Fruit fly (Drosophila melanogaster) whole organism, embryonic: Measurements from ENCODE around the gene Ankrd49.

Experiments
- Asciz ChIP-seq: fragments of 200-800 bp; sonication (Bioruptor generic); optimal IDR thresholded peaks from 2 replicates; lab custom pipeline; 2017; ENCODE audit warnings: missing biosample characterization, mild to moderate bottlenecking, missing genetic modification characterization, missing genetic modification reagents
- CG1024 ChIP-seq: fragments of 200-800 bp; sonication (Bioruptor generic); IDR thresholded peaks from 2 replicates; pipeline ENCODE4 v1.3.6; 2022; ENCODE audit warnings: missing biosample characterization, missing genetic modification characterization
- CG10267 ChIP-seq: fragments of 200-800 bp; sonication (Bioruptor generic); optimal IDR thresholded peaks from 2 replicates; lab custom pipeline; 2018; ENCODE audit warnings: missing biosample characterization, mild to moderate bottlenecking, missing genetic modification characterization, moderate library complexity
- CG10366 ChIP-seq: fragments of 200-800 bp; sonication (Bioruptor generic); IDR thresholded peaks from 2 replicates; pipeline ENCODE4 v1.3.6; 2022; ENCODE audit warnings: missing biosample characterization, missing genetic modification characterization
- CG11247 ChIP-seq: fragments of 200-800 bp; sonication (Bioruptor generic); IDR thresholded peaks from 2 replicates; pipeline ENCODE4 v1.3.6; 2022; ENCODE audit warnings: missing biosample characterization, missing genetic modification characterization
- CG13424 ChIP-seq: fragments of 200-800 bp; sonication (Bioruptor generic); optimal IDR thresholded peaks from 2 replicates; lab custom pipeline; 2019; ENCODE audit warnings: missing biosample characterization, mild to moderate bottlenecking, missing genetic modification characterization, moderate library complexity
- CG14860 ChIP-seq: fragments of 200-800 bp; sonication (Bioruptor generic); IDR thresholded peaks from 3 replicates; pipeline ENCODE4 v1.3.6; 2022; ENCODE audit warnings: missing biosample characterization, missing genetic modification characterization; ENCODE audit not compliant: partially characterized antibody
- CG15514 ChIP-seq: fragments of 200-800 bp; sonication (Bioruptor generic); optimal IDR thresholded peaks from 3 replicates; lab custom pipeline; 2017; ENCODE audit warnings: missing biosample characterization, missing genetic modification characterization, mild to moderate bottlenecking, moderate library complexity, missing genetic modification reagents
- CG15601 ChIP-seq: fragments of 200-800 bp; sonication (Bioruptor generic); optimal IDR thresholded peaks from 3 replicates; lab custom pipeline; 2019; ENCODE audit warnings: missing biosample characterization, mild to moderate bottlenecking, missing genetic modification characterization, moderate library complexity
- CG1603 ChIP-seq: fragments of 200-800 bp; sonication (Bioruptor generic); optimal IDR thresholded peaks from 2 replicates; lab custom pipeline; 2019; ENCODE audit warnings: missing biosample characterization, mild to moderate bottlenecking, missing genetic modification characterization, moderate library complexity
- CG1647 ChIP-seq: fragments of 200-800 bp; sonication (Bioruptor generic); optimal IDR thresholded peaks from 3 replicates; lab custom pipeline; 2016; ENCODE audit warnings: missing biosample characterization, missing genetic modification characterization
- CG16813 ChIP-seq: fragments of 200-800 bp; sonication (Bioruptor generic); IDR thresholded peaks from 3 replicates; pipeline ENCODE4 v1.3.6; 2022; ENCODE audit warnings: missing biosample characterization, missing genetic modification characterization; ENCODE audit not compliant: partially characterized antibody
- CG1832 ChIP-seq: fragments of 200-800 bp; sonication (Bioruptor generic); optimal IDR thresholded peaks from 2 replicates; lab custom pipeline; 2017; ENCODE audit warnings: missing biosample characterization, mild to moderate bottlenecking, missing genetic modification characterization, inconsistent platforms
- CG31365 ChIP-seq: fragments of 200-800 bp; sonication (Bioruptor generic); optimal IDR thresholded peaks from 2 replicates; lab custom pipeline; 2018; ENCODE audit warnings: missing biosample characterization, mild to moderate bottlenecking, missing genetic modification characterization
- CG32767 ChIP-seq: fragments of 200-800 bp; sonication (Bioruptor generic); IDR thresholded peaks from 2 replicates; pipeline ENCODE4 v1.3.6; 2022; ENCODE audit warnings: missing biosample characterization, missing genetic modification characterization
- CG33213 ChIP-seq: fragments of 200-800 bp; sonication (Bioruptor generic); optimal IDR thresholded peaks from 3 replicates; lab custom pipeline; 2016; ENCODE audit warnings: missing biosample characterization, missing genetic modification characterization
- CG3407 ChIP-seq: fragments of 200-800 bp; sonication (Bioruptor generic); optimal IDR thresholded peaks from 2 replicates; lab custom pipeline; 2018; ENCODE audit warnings: missing biosample characterization, mild to moderate bottlenecking, missing genetic modification characterization
- CG34376 ChIP-seq: fragments of 200-800 bp; sonication (Bioruptor generic); optimal IDR thresholded peaks from 2 replicates; lab custom pipeline; 2018; ENCODE audit warnings: missing biosample characterization, mild to moderate bottlenecking, missing genetic modification characterization
- CG4328 ChIP-seq: fragments of 200-800 bp; sonication (Bioruptor generic); optimal IDR thresholded peaks from 3 replicates; lab custom pipeline; 2017; ENCODE audit warnings: missing biosample characterization, missing genetic modification reagents, missing genetic modification characterization
- CG6272 ChIP-seq: fragments of 200-800 bp; sonication (Bioruptor generic); IDR thresholded peaks from 2 replicates; pipeline ENCODE4 v1.3.6; 2022; ENCODE audit warnings: missing biosample characterization, missing genetic modification characterization
- CG6689 ChIP-seq: fragments of 200-800 bp; sonication (Bioruptor generic); IDR thresholded peaks from 2 replicates; pipeline ENCODE4 v1.3.6; 2022; ENCODE audit warnings: missing biosample characterization, missing genetic modification characterization
- CTCF ChIP-seq: fragments of 200-800 bp; sonication (Bioruptor generic); optimal IDR thresholded peaks from 2 replicates; lab custom pipeline; 2017; ENCODE audit warnings: missing biosample characterization, mild to moderate bottlenecking, missing genetic modification characterization, moderate library complexity
- Camta ChIP-seq: fragments of 200-800 bp; sonication (Bioruptor generic); optimal IDR thresholded peaks from 2 replicates; lab custom pipeline; 2016; ENCODE audit warnings: missing biosample characterization, missing genetic modification characterization
- Dip3 ChIP-seq: fragments of 200-800 bp; sonication (Bioruptor generic); optimal IDR thresholded peaks from 3 replicates; lab custom pipeline; 2016; ENCODE audit warnings: missing biosample characterization, missing genetic modification characterization
- Doc2 ChIP-seq: fragments of 200-800 bp; sonication (Bioruptor generic); IDR thresholded peaks from 2 replicates; pipeline ENCODE4 v1.3.6; 2022; ENCODE audit warnings: missing biosample characterization, missing genetic modification characterization
- Dp ChIP-seq: fragments of 200-800 bp; sonication (Bioruptor generic); optimal IDR thresholded peaks from 2 replicates; lab custom pipeline; 2018; ENCODE audit warnings: missing biosample characterization, mild to moderate bottlenecking, missing genetic modification characterization, moderate library complexity
- GATAe ChIP-seq: fragments of 200-800 bp; sonication (Bioruptor generic); conservative IDR thresholded peaks from 2 replicates; pipeline ENCODE4 v1.3.6; 2022; ENCODE audit warnings: missing biosample characterization, missing genetic modification characterization
- Hr51 ChIP-seq, 2 experiments: fragments of 200-800 bp; sonication (Bioruptor generic); optimal IDR thresholded peaks; 2 replicates in 1 of 2; 3 replicates in 1 of 2; lab custom pipeline; 2016 to 2018; ENCODE audit warnings: missing biosample characterization in 2 of 2, missing genetic modification characterization in 2 of 2, mild to moderate bottlenecking in 1 of 2, moderate library complexity in 1 of 2
- NC2α ChIP-seq: fragments of 200-800 bp; sonication (Bioruptor generic); optimal IDR thresholded peaks from 2 replicates; lab custom pipeline; 2016; ENCODE audit warnings: missing biosample characterization, missing genetic modification characterization
- NC2β ChIP-seq: fragments of 200-800 bp; sonication (Bioruptor generic); optimal IDR thresholded peaks from 2 replicates; lab custom pipeline; 2016; ENCODE audit warnings: missing biosample characterization, missing genetic modification characterization
- Oli ChIP-seq: fragments of 200-800 bp; sonication (Bioruptor generic); optimal IDR thresholded peaks from 2 replicates; lab custom pipeline; 2018; ENCODE audit warnings: missing biosample characterization, mild to moderate bottlenecking, missing genetic modification characterization, moderate library complexity
- Ptx1 ChIP-seq: fragments of 200-800 bp; sonication (Bioruptor generic); IDR thresholded peaks from 2 replicates; pipeline ENCODE4 v1.3.6; 2022; ENCODE audit warnings: missing biosample characterization, missing genetic modification characterization
- Six4 ChIP-seq: fragments of 200-800 bp; sonication (Bioruptor generic); optimal IDR thresholded peaks from 2 replicates; lab custom pipeline; 2016; ENCODE audit warnings: missing biosample characterization, missing genetic modification characterization
- amos ChIP-seq: fragments of 200-800 bp; sonication (Bioruptor generic); IDR thresholded peaks from 2 replicates; pipeline ENCODE4 v1.3.6; 2022; ENCODE audit warnings: missing biosample characterization, missing genetic modification characterization; ENCODE audit not compliant: partially characterized antibody
- bcd ChIP-seq: fragments of 200-800 bp; sonication (Bioruptor generic); optimal IDR thresholded peaks from 2 replicates; lab custom pipeline; 2017; ENCODE audit warnings: missing biosample characterization, mild to moderate bottlenecking, missing genetic modification characterization
- chn ChIP-seq: fragments of 200-800 bp; sonication (Bioruptor generic); optimal IDR thresholded peaks from 2 replicates; lab custom pipeline; 2016; ENCODE audit warnings: missing biosample characterization, missing genetic modification characterization
- disco-r ChIP-seq: fragments of 200-800 bp; sonication (Bioruptor generic); optimal IDR thresholded peaks from 2 replicates; lab custom pipeline; 2016; ENCODE audit warnings: missing biosample characterization, missing genetic modification characterization
- emc ChIP-seq: fragments of 200-800 bp; sonication (Bioruptor generic); optimal IDR thresholded peaks from 2 replicates; lab custom pipeline; 2016; ENCODE audit warnings: missing biosample characterization, missing genetic modification characterization
- ham ChIP-seq: fragments of 200-800 bp; sonication (Bioruptor generic); IDR thresholded peaks from 2 replicates; pipeline ENCODE4 v1.3.6; 2022; ENCODE audit warnings: missing biosample characterization, missing genetic modification characterization
- hbn ChIP-seq: fragments of 200-800 bp; sonication (Bioruptor generic); IDR thresholded peaks from 2 replicates; pipeline ENCODE4 v1.3.6; 2022; ENCODE audit warnings: missing biosample characterization, missing genetic modification characterization; ENCODE audit not compliant: partially characterized antibody
- hkb ChIP-seq, 2 experiments: fragments of 200-800 bp in 1 of 2; fragments of >200 bp in 1 of 2; sonication (Bioruptor generic) in 1 of 2; IDR thresholded peaks in 1 of 2; optimal IDR thresholded peaks in 1 of 2; 2 replicates each; pipeline versions ENCODE4 v1.3.6 to Lab custom; 2017 to 2022; ENCODE audit warnings: missing biosample characterization in 1 of 2, missing genetic modification characterization in 1 of 2
- jumu ChIP-seq: fragments of 200-800 bp; sonication (Bioruptor generic); optimal IDR thresholded peaks from 3 replicates; lab custom pipeline; 2016; ENCODE audit warnings: missing biosample characterization, missing genetic modification characterization
- knrl ChIP-seq: fragments of 200-800 bp; sonication (Bioruptor generic); IDR thresholded peaks from 3 replicates; pipeline ENCODE4 v1.3.6; 2022; ENCODE audit warnings: missing biosample characterization, missing genetic modification characterization; ENCODE audit not compliant: partially characterized antibody
- pita ChIP-seq: fragments of 200-800 bp; sonication (Bioruptor generic); optimal IDR thresholded peaks from 2 replicates; lab custom pipeline; 2017; ENCODE audit warnings: missing biosample characterization, mild to moderate bottlenecking, missing genetic modification characterization
- pum ChIP-seq: fragments of 200-800 bp; sonication (Bioruptor generic); optimal IDR thresholded peaks from 2 replicates; lab custom pipeline; 2016; ENCODE audit warnings: missing biosample characterization, missing genetic modification characterization
- schlank ChIP-seq: fragments of 200-800 bp; sonication (Bioruptor generic); optimal IDR thresholded peaks from 2 replicates; lab custom pipeline; 2018; ENCODE audit warnings: missing biosample characterization, mild to moderate bottlenecking, missing genetic modification characterization
- sob ChIP-seq: fragments of 200-800 bp; sonication (Bioruptor generic); IDR thresholded peaks from 2 replicates; pipeline ENCODE4 v1.3.6; 2022; ENCODE audit warnings: missing biosample characterization, missing genetic modification characterization
- sr ChIP-seq: fragments of 200-800 bp; sonication (Bioruptor generic); IDR thresholded peaks from 3 replicates; pipeline ENCODE4 v1.3.6; 2022; ENCODE audit warnings: missing biosample characterization, missing genetic modification characterization
- vfl ChIP-seq: fragments of 200-800 bp; sonication (Bioruptor generic); optimal IDR thresholded peaks from 2 replicates; lab custom pipeline; 2016; ENCODE audit warnings: missing biosample characterization, missing genetic modification characterization
- zfh2 ChIP-seq: fragments of 200-800 bp; sonication (Bioruptor generic); optimal IDR thresholded peaks from 2 replicates; lab custom pipeline; 2016; ENCODE audit warnings: missing biosample characterization, missing genetic modification characterization

Gene Ankrd49

dm6 chr2L:15039309-15039772 lies 32.1 kb upstream of the Ankrd49 start (continued):
- TF ChIP-seq amos (GFP tag; lab: Robert Waterston, UW) = peak; percentile 94
- no peak for TF ChIP-seq CG6689
- peak; percentile 52 for TF ChIP-seq Ptx1 (GFP tag; lab: Robert Waterston, UW)
- TF ChIP-seq vfl (GFP tag; lab: Kevin White, UChicago) = peak; percentile 26
- TF ChIP-seq Dip3 (GFP tag; lab: Kevin White, UChicago) = peak; percentile 37
- TF ChIP-seq sob (GFP tag; lab: Robert Waterston, UW) = no peak
- TF ChIP-seq CG11247 = peak; percentile 45; the same call in 1 of the 2 replicates
- TF ChIP-seq GATAe (GFP tag; lab: Robert Waterston, UW) = no peak
- TF ChIP-seq CG10366 (GFP tag; lab: Robert Waterston, UW) = 0 out of 2 replicates have a peak, but pooled peaks have one; percentile 15
- TF ChIP-seq emc = no peak
- peak; percentile 25 for TF ChIP-seq Dp (GFP tag; lab: Kevin White, UChicago)
- TF ChIP-seq ham (GFP tag; lab: Robert Waterston, UW) = no peak
- peak; percentile 40 for TF ChIP-seq hkb (optimal IDR thresholded peaks at IDR 0.05; lab: Kevin White, UChicago)
- TF ChIP-seq hkb (GFP tag; IDR thresholded peaks at IDR 0.05; lab: Robert Waterston, UW) = no peak
- no peak for TF ChIP-seq Oli (tag; lab: Kevin White, UChicago)
- no peak for TF ChIP-seq sr (GFP tag; lab: Robert Waterston, UW)
- TF ChIP-seq NC2β (GFP tag; lab: Kevin White, UChicago) = peak; percentile 13
- 0 out of 2 replicates have a peak, but pooled peaks have one; percentile 9 for TF ChIP-seq CG1024 (GFP tag; lab: Robert Waterston, UW)
- TF ChIP-seq CG1647 (GFP tag; lab: Kevin White, UChicago) = peak; percentile 48
- TF ChIP-seq CG15601 (tag; lab: Kevin White, UChicago) = peak; percentile 32
- no peak for TF ChIP-seq CTCF (GFP tag; lab: Kevin White, UChicago)
- TF ChIP-seq jumu = no peak
- peak; percentile 92 for TF ChIP-seq CG16813 (GFP tag; lab: Robert Waterston, UW)
- TF ChIP-seq zfh2 (GFP tag; lab: Kevin White, UChicago) = peak; percentile 67
- no peak for TF ChIP-seq CG13424 (tag; lab: Kevin White, UChicago)
- peak; percentile 85 for TF ChIP-seq knrl (GFP tag; lab: Robert Waterston, UW)
- TF ChIP-seq chn (GFP tag; lab: Kevin White, UChicago) = peak; percentile 47
- peak; percentile 55; the same call in 1 of the 2 replicates for TF ChIP-seq CG6272
- peak; percentile 15 for TF ChIP-seq Camta (GFP tag; lab: Kevin White, UChicago)
- peak; percentile 65 for TF ChIP-seq hbn (GFP tag; lab: Robert Waterston, UW)
- no peak for TF ChIP-seq Asciz (GFP tag; lab: Kevin White, UChicago)
- no peak for TF ChIP-seq CG3407 (GFP tag; lab: Kevin White, UChicago)
- no peak for TF ChIP-seq schlank
- no peak for TF ChIP-seq CG1603 (tag; lab: Kevin White, UChicago)
- TF ChIP-seq disco-r (GFP tag; lab: Kevin White, UChicago) = no peak
- TF ChIP-seq pita (GFP tag; lab: Kevin White, UChicago) = no peak
- no peak for TF ChIP-seq Doc2 (GFP tag; lab: Robert Waterston, UW)
- peak; percentile 23 for TF ChIP-seq pum (GFP tag; lab: Kevin White, UChicago)
- TF ChIP-seq CG10267 = peak; percentile 92
- no peak for TF ChIP-seq Six4 (GFP tag; lab: Kevin White, UChicago)
- TF ChIP-seq CG31365 (tag; lab: Kevin White, UChicago) = peak; percentile 28
- peak; percentile 78 for TF ChIP-seq CG14860 (GFP tag; lab: Robert Waterston, UW)
- peak; percentile 58 for TF ChIP-seq CG15514 (GFP tag; lab: Kevin White, UChicago)
- TF ChIP-seq CG34376 (GFP tag; lab: Kevin White, UChicago) = peak; percentile 8
- TF ChIP-seq CG1832 (GFP tag; lab: Kevin White, UChicago) = no peak
- TF ChIP-seq bcd = peak; percentile 55
- 0 out of 2 replicates have a peak, but pooled peaks have one; percentile 8 for TF ChIP-seq CG32767 (GFP tag; lab: Robert Waterston, UW)
- no peak for TF ChIP-seq CG4328 (GFP tag; lab: Kevin White, UChicago)
- no peak for TF ChIP-seq NC2α
- peak in 1 of 2 experiments; percentile 51 for TF ChIP-seq Hr51 (GFP tag; optimal IDR thresholded peaks at IDR 0.05; lab: Kevin White, UChicago)
- TF ChIP-seq CG33213 = peak; percentile 39
